Worm (Caenorhabditis elegans): ENCODE data around the gene F49E8.6.
"Not testable (repeated sequence)": the region's sequence is repeated elsewhere in the genome, so short reads cannot be mapped to it uniquely, and the experiment has no call there.

The F49E8.6 gene

ce11 chrIV:7573944-7574343, 19.5 kb upstream of the F49E8.6 start (continued):
- no peak for TF ChIP-seq aly-2 (tag; optimal IDR thresholded peaks at IDR 0.05)
- peak; percentile 63 for TF ChIP-seq F13H6.1 (tag; optimal IDR thresholded peaks at IDR 0.05)
- TF ChIP-seq nhr-23 (tag; optimal IDR thresholded peaks at IDR 0.05) = no peak
- peak; percentile 10 for TF ChIP-seq lin-11 (tag; optimal IDR thresholded peaks at IDR 0.05)
- TF ChIP-seq lin-13 (GFP tag; optimal IDR thresholded peaks at IDR 0.05) = peak; percentile 50

- TF ChIP-seq ztf-11 (tag; optimal IDR thresholded peaks at IDR 0.05) (no peak), lin-39 (tag; optimal IDR thresholded peaks at IDR 0.05) (no peak), nhr-237 (tag; optimal IDR thresholded peaks at IDR 0.05) (no peak), nhr-23 (tag; optimal IDR thresholded peaks at IDR 0.05) (no peak), sma-9 (GFP tag; optimal IDR thresholded peaks at IDR 0.05) (no peak), sma-9 (tag; optimal IDR thresholded peaks at IDR 0.05) (no peak), F13H6.1 (tag; optimal IDR thresholded peaks at IDR 0.05) (no peak), dmd-4 (tag; optimal IDR thresholded peaks at IDR 0.05) (no peak), gmeb-1 (tag; optimal IDR thresholded peaks at IDR 0.05) (no peak), nhr-129 (tag; optimal IDR thresholded peaks at IDR 0.05) (no peak), peb-1 (tag; optimal IDR thresholded peaks at IDR 0.05) (no peak), alr-1 (tag; optimal IDR thresholded peaks at IDR 0.05) (no peak)
Measured at ce11 chrIV:7568593-7568992, 14.1 kb upstream of the F49E8.6 start, which contains the start of gene clec-180. Gene clec-180, plus strand, starts transcription at chrIV:7568893.

ce11 chrIV:7567557-7568010, 13.1 kb upstream of the F49E8.6 start, which contains the start of gene F32E10.8:
Gene F32E10.8, plus strand, starts transcription at chrIV:7567607.
- TF ChIP-seq nhr-10 (tag; optimal IDR thresholded peaks at IDR 0.05) = no peak
- TF ChIP-seq unc-39 (tag; optimal IDR thresholded peaks at IDR 0.05) = no peak
- no peak for TF ChIP-seq F13H6.1 (tag; optimal IDR thresholded peaks at IDR 0.05)
- TF ChIP-seq nhr-23 (tag; optimal IDR thresholded peaks at IDR 0.05) = no peak
- no peak for TF ChIP-seq nhr-12 (tag; optimal IDR thresholded peaks at IDR 0.05)
- TF ChIP-seq elt-3 (tag; optimal IDR thresholded peaks at IDR 0.05) = no peak
- TF ChIP-seq mbf-1 (tag; optimal IDR thresholded peaks at IDR 0.05) = no peak
- no peak for TF ChIP-seq sem-4 (tag; optimal IDR thresholded peaks at IDR 0.05)
- no peak for TF ChIP-seq R02D3.7 (tag; optimal IDR thresholded peaks at IDR 0.05)
- no peak for TF ChIP-seq ztf-11 (tag; optimal IDR thresholded peaks at IDR 0.05)
- no peak for TF ChIP-seq nhr-237 (tag; optimal IDR thresholded peaks at IDR 0.05)

- TF ChIP-seq ceh-82, ztf-11, egl-27 (tag; optimal IDR thresholded peaks at IDR 0.05): not testable (repeated sequence)
Measured at ce11 chrIV:7563850-7564249, 9.4 kb upstream of the F49E8.6 start, which contains the start of gene F32E10.9. Gene F32E10.9, minus strand, starts transcription at chrIV:7563950.

- TF ChIP-seq ama-1 (optimal IDR thresholded peaks at IDR 0.05) (no peak), mbf-1 (tag; optimal IDR thresholded peaks at IDR 0.05) (no peak), nhr-23 (tag; optimal IDR thresholded peaks at IDR 0.05) (no peak), snpc-4 (tag; optimal IDR thresholded peaks at IDR 0.05) (no peak), egl-27 (tag; optimal IDR thresholded peaks at IDR 0.05) (no peak), fos-1 (tag; optimal IDR thresholded peaks at IDR 0.05) (no peak), gmeb-1 (tag; optimal IDR thresholded peaks at IDR 0.05) (peak; percentile 33), ceh-16 (tag; optimal IDR thresholded peaks at IDR 0.05) (no peak), peb-1 (tag; optimal IDR thresholded peaks at IDR 0.05) (no peak), sma-9 (GFP tag; optimal IDR thresholded peaks at IDR 0.05) (no peak), sma-9 (tag; optimal IDR thresholded peaks at IDR 0.05) (no peak), ztf-11 (tag; optimal IDR thresholded peaks at IDR 0.05) (no peak), elt-1 (tag; optimal IDR thresholded peaks at IDR 0.05) (no peak), R02D3.7 (tag; optimal IDR thresholded peaks at IDR 0.05) (no peak), ZK546.5 (tag; optimal IDR thresholded peaks at IDR 0.05) (no peak), ceh-82 (tag; optimal IDR thresholded peaks at IDR 0.05) (no peak), lin-13 (GFP tag; optimal IDR thresholded peaks at IDR 0.05) (peak; percentile 53), nhr-21 (tag; optimal IDR thresholded peaks at IDR 0.05) (no peak), nhr-12 (tag; optimal IDR thresholded peaks at IDR 0.05) (no peak), nhr-25 (tag; optimal IDR thresholded peaks at IDR 0.05) (no peak), F13H6.1 (tag; optimal IDR thresholded peaks at IDR 0.05) (no peak), nhr-11 (tag; optimal IDR thresholded peaks at IDR 0.05) (no peak), alr-1 (tag; optimal IDR thresholded peaks at IDR 0.05) (no peak), unc-55 (GFP tag; optimal IDR thresholded peaks at IDR 0.05) (peak; percentile 78), mdl-1 (tag; optimal IDR thresholded peaks at IDR 0.05) (no peak), Y55F3AM.14 (GFP tag; optimal IDR thresholded peaks at IDR 0.05) (no peak), nhr-129 (tag; optimal IDR thresholded peaks at IDR 0.05) (peak; percentile 71), dmd-4 (tag; optimal IDR thresholded peaks at IDR 0.05) (no peak), nhr-10 (tag; optimal IDR thresholded peaks at IDR 0.05) (no peak), nhr-77 (tag; optimal IDR thresholded peaks at IDR 0.05) (no peak), mab-5 (tag; optimal IDR thresholded peaks at IDR 0.05) (no peak), lin-11 (tag; optimal IDR thresholded peaks at IDR 0.05) (no peak), elt-3 (tag; optimal IDR thresholded peaks at IDR 0.05) (no peak), lin-39 (tag; optimal IDR thresholded peaks at IDR 0.05) (no peak), ztf-1 (GFP tag; conservative IDR thresholded peaks at IDR 0.05) (no peak), nhr-6 (tag; optimal IDR thresholded peaks at IDR 0.05) (no peak), C34F6.9 (tag; optimal IDR thresholded peaks at IDR 0.05) (peak; percentile 67), blmp-1 (tag; optimal IDR thresholded peaks at IDR 0.05; ENCODE audit: insufficient read depth) (no peak)
Measured at ce11 chrIV:7561614-7562142, 7.2 kb upstream of the F49E8.6 start, which contains the start of gene ima-3. Gene ima-3, minus strand, starts transcription at chrIV:7561664.

Measured in whole organism, L2 larva.